1 fruit fly cellular context compared by ENCODE assay signal in the genomic region with DNA sequence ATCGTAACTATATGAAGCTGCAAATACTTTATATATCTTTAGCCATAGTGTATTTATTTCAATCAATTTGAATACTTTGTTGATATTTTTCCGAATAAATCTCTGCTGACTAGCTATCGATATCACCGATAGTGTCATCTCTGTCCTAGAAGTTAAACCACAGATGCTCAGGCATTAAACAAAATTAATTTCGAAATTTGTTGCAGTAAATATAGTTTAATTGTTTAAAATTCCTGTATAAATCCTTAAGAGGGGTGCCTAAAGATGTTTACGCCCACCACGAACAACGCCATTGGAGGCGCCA.
A peak's percentile ranks its signal among the peaks of the same experiment; 100 is the strongest.
TF ChIP-seq lines count a peak whose summit lies in the region.

A gene (plus strand): TSS at position 126 of the 304 bp plus-strand sequence.

TF ChIP-seq in whole organism, embryonic, 481 proteins besides CTCF, POLR2A, EP300 and RAD21 (continued from another document):
- TF ChIP-seq knrl (GFP tag; IDR thresholded peaks at IDR 0.05; lab: Robert Waterston, UW; ENCODE audit: partially characterized antibody) (peak; percentile 74; the same call in 2 of the 3 replicates), Atf3 (GFP tag; optimal IDR thresholded peaks at IDR 0.05; lab: Kevin White, UChicago) (no peak), CG9932 (GFP tag; IDR thresholded peaks at IDR 0.05; lab: Robert Waterston, UW) (peak; percentile 71), Doc3 (GFP tag; IDR thresholded peaks at IDR 0.05; lab: Robert Waterston, UW; ENCODE audit: partially characterized antibody) (peak; percentile 77), Pdp1 (GFP tag; optimal IDR thresholded peaks at IDR 0.05; lab: Kevin White, UChicago) (no peak), NfI (GFP tag; optimal IDR thresholded peaks at IDR 0.05; lab: Kevin White, UChicago) (peak; percentile 20), CG17361 (GFP tag; IDR thresholded peaks at IDR 0.05; lab: Robert Waterston, UW) (0 out of 3 replicates have a peak, but pooled peaks have one; percentile 3), Hr39 (optimal IDR thresholded peaks at IDR 0.05; lab: Kevin White, UChicago) (no peak), CG2875 (GFP tag; optimal IDR thresholded peaks at IDR 0.05; lab: Kevin White, UChicago) (no peak)
